Worm (Caenorhabditis elegans) whole organism, young adult: ENCODE results near the gene Y82E9BL.12.
"Not testable (repeated sequence)": the region's sequence is repeated elsewhere in the genome, so short reads cannot be mapped to it uniquely, and the experiment has no call there.

Experiments
- B0261.1 ChIP-seq: sonication (generic microtip); optimal IDR thresholded peaks from 2 replicates; lab custom pipeline; 2016; ENCODE audit warnings: mild to moderate bottlenecking, missing genetic modification characterization, moderate library complexity, missing compliant biosample characterization
- D2030.7 ChIP-seq: fragments of 200-800 bp; sonication (Bioruptor generic); IDR thresholded peaks from 2 replicates; pipeline ENCODE4 v1.3.6; 2022; ENCODE audit warnings: missing genetic modification reagents, missing genetic modification characterization, missing compliant biosample characterization
- F39B2.1 ChIP-seq: fragments of 200-800 bp; sonication (Bioruptor generic); IDR thresholded peaks from 2 replicates; pipeline ENCODE4 v1.3.6; 2022; ENCODE audit warnings: missing genetic modification reagents, missing genetic modification characterization, missing compliant biosample characterization
- F57A8.1 ChIP-seq: fragments of 200-800 bp; sonication (Bioruptor generic); optimal IDR thresholded peaks from 2 replicates; lab custom pipeline; 2018; ENCODE audit warnings: mild to moderate bottlenecking, missing genetic modification characterization, moderate library complexity, missing compliant biosample characterization
- F57C9.4 ChIP-seq: sonication (generic microtip); optimal IDR thresholded peaks from 2 replicates; lab custom pipeline; 2017; ENCODE audit warnings: mild to moderate bottlenecking, missing genetic modification characterization, missing compliant biosample characterization
- K11D2.4 ChIP-seq: fragments of 200-800 bp; sonication (Bioruptor generic); IDR thresholded peaks from 2 replicates; pipeline ENCODE4 v1.3.6; 2022; ENCODE audit warnings: missing genetic modification reagents, missing genetic modification characterization, missing compliant biosample characterization
- K12H6.12 ChIP-seq: fragments of 200-800 bp; sonication (Bioruptor generic); optimal IDR thresholded peaks from 2 replicates; lab custom pipeline; 2018; ENCODE audit warnings: mild to moderate bottlenecking, missing genetic modification characterization, missing compliant biosample characterization
- Y53F4B.3 ChIP-seq: fragments of 200-800 bp; sonication (Bioruptor generic); IDR thresholded peaks from 2 replicates; pipeline ENCODE4 v1.3.6; 2022; ENCODE audit warnings: missing genetic modification reagents, missing genetic modification characterization, missing compliant biosample characterization
- ama-1 ChIP-seq, 3 experiments: fragments of 150-350 bp in 1 of 3; sonication (generic microtip) in 2 of 3; optimal IDR thresholded peaks; 2 replicates each; lab custom pipeline; 2014 to 2018; ENCODE audit warnings: missing biosample characterization in 2 of 3, missing genetic modification characterization in 2 of 3, missing genetic modification reagents in 2 of 3
- athp-1 ChIP-seq: sonication (generic microtip); optimal IDR thresholded peaks from 2 replicates; lab custom pipeline; 2017; ENCODE audit warnings: mild to moderate bottlenecking, missing genetic modification characterization, missing compliant biosample characterization
- attf-5 ChIP-seq: fragments of 200-800 bp; sonication (Bioruptor generic); optimal IDR thresholded peaks from 2 replicates; lab custom pipeline; 2018; ENCODE audit warnings: mild to moderate bottlenecking, missing genetic modification characterization, missing compliant biosample characterization
- bed-2 ChIP-seq: fragments of 200-800 bp; sonication (Bioruptor generic); IDR thresholded peaks from 2 replicates; pipeline ENCODE4 v1.3.6; 2022; ENCODE audit warnings: missing genetic modification reagents, missing genetic modification characterization, missing compliant biosample characterization
- cebp-2 ChIP-seq: fragments of 200-800 bp; sonication (Bioruptor generic); IDR thresholded peaks from 2 replicates; pipeline ENCODE4 v1.3.6; 2022; ENCODE audit warnings: missing genetic modification characterization, missing compliant biosample characterization
- ceh-79 ChIP-seq: sonication (generic microtip); optimal IDR thresholded peaks from 2 replicates; lab custom pipeline; 2017; ENCODE audit warnings: mild to moderate bottlenecking, missing genetic modification characterization, missing compliant biosample characterization
- ceh-91 ChIP-seq: fragments of 200-800 bp; sonication (Bioruptor generic); IDR thresholded peaks from 2 replicates; pipeline ENCODE4 v1.3.6; 2022; ENCODE audit warnings: missing genetic modification reagents, missing genetic modification characterization, missing compliant biosample characterization
- dpff-1 ChIP-seq: sonication (generic microtip); optimal IDR thresholded peaks from 2 replicates; lab custom pipeline; 2017; ENCODE audit warnings: mild to moderate bottlenecking, missing genetic modification characterization, missing compliant biosample characterization
- efl-1 ChIP-seq: fragments of 150-350 bp; optimal IDR thresholded peaks from 2 replicates; lab custom pipeline; 2014; ENCODE audit warnings: missing biosample characterization, missing genetic modification reagents, missing genetic modification characterization
- egl-18 ChIP-seq: fragments of 200-800 bp; sonication (Bioruptor generic); IDR thresholded peaks from 2 replicates; pipeline ENCODE4 v1.3.6; 2022; ENCODE audit warnings: missing genetic modification reagents, missing genetic modification characterization, missing compliant biosample characterization
- egrh-3 ChIP-seq: fragments of 200-800 bp; sonication (Bioruptor generic); IDR thresholded peaks from 2 replicates; pipeline ENCODE4 v1.3.6; 2022; ENCODE audit warnings: missing genetic modification reagents, missing genetic modification characterization, missing compliant biosample characterization
- fkh-3 ChIP-seq: sonication (generic microtip); optimal IDR thresholded peaks from 2 replicates; lab custom pipeline; 2016; ENCODE audit warnings: mild to moderate bottlenecking, missing genetic modification characterization, missing compliant biosample characterization
- hmg-1.2 ChIP-seq: fragments of 200-800 bp; sonication (Bioruptor generic); IDR thresholded peaks from 2 replicates; pipeline ENCODE4 v1.3.6; 2022; ENCODE audit warnings: missing genetic modification reagents, missing genetic modification characterization, missing compliant biosample characterization
- lir-1 ChIP-seq: fragments of 200-800 bp; sonication (Bioruptor generic); conservative IDR thresholded peaks from 2 replicates; pipeline ENCODE4 v1.3.6; 2022; ENCODE audit warnings: missing genetic modification reagents, missing genetic modification characterization, missing compliant biosample characterization
- lsl-1 ChIP-seq: fragments of 200-800 bp; sonication (Bioruptor generic); optimal IDR thresholded peaks from 2 replicates; lab custom pipeline; 2018; ENCODE audit warnings: mild to moderate bottlenecking, missing genetic modification characterization, moderate library complexity, missing compliant biosample characterization
- madf-6 ChIP-seq: fragments of 200-800 bp; sonication (Bioruptor generic); IDR thresholded peaks from 2 replicates; pipeline ENCODE4 v1.3.6; 2022; ENCODE audit warnings: missing genetic modification reagents, missing genetic modification characterization, missing compliant biosample characterization
- madf-8 ChIP-seq: fragments of 200-800 bp; sonication (Bioruptor generic); conservative IDR thresholded peaks from 2 replicates; pipeline ENCODE4 v1.3.6; 2022; ENCODE audit warnings: missing genetic modification reagents, missing genetic modification characterization, missing compliant biosample characterization
- nfya-1 ChIP-seq: sonication (generic microtip); optimal IDR thresholded peaks from 2 replicates; lab custom pipeline; 2017; ENCODE audit warnings: antibody characterized with exemption, missing compliant biosample characterization, missing genetic modification characterization, borderline replicate concordance; ENCODE audit not compliant: insufficient read depth
- nhr-80 ChIP-seq: sonication (generic microtip); optimal IDR thresholded peaks from 2 replicates; lab custom pipeline; 2016; ENCODE audit warnings: missing genetic modification characterization, missing compliant biosample characterization
- rec-8 ChIP-seq, 2 experiments: sonication (generic microtip); optimal IDR thresholded peaks; 2 replicates each; lab custom pipeline; 2016; ENCODE audit warnings: mild to moderate bottlenecking in 2 of 2, missing genetic modification characterization in 2 of 2, missing genetic modification reagents in 2 of 2, missing genotype in 2 of 2, missing biosample characterization in 1 of 2, missing compliant biosample characterization in 1 of 2, moderate library complexity in 1 of 2
- sdz-38 ChIP-seq: sonication (generic microtip); optimal IDR thresholded peaks from 2 replicates; lab custom pipeline; 2016; ENCODE audit warnings: missing genotype, missing genetic modification characterization, missing compliant biosample characterization
- snpc-1.1 ChIP-seq: sonication (generic microtip); optimal IDR thresholded peaks from 2 replicates; lab custom pipeline; 2017; ENCODE audit warnings: missing genetic modification characterization, mild to moderate bottlenecking, missing compliant biosample characterization, antibody characterized with exemption, moderate library complexity, missing genotype, missing genetic modification reagents; ENCODE audit not compliant: insufficient read depth
- tlf-1 ChIP-seq: fragments of 200-800 bp; sonication (Bioruptor generic); optimal IDR thresholded peaks from 2 replicates; lab custom pipeline; 2018; ENCODE audit warnings: mild to moderate bottlenecking, missing genetic modification characterization, missing compliant biosample characterization
- unc-130 ChIP-seq: sonication (generic microtip); optimal IDR thresholded peaks from 2 replicates; lab custom pipeline; 2016; ENCODE audit warnings: missing genetic modification reagents, missing genetic modification characterization, missing compliant biosample characterization
- ztf-18 ChIP-seq: sonication (generic microtip); optimal IDR thresholded peaks from 2 replicates; lab custom pipeline; 2016; ENCODE audit warnings: missing genotype, mild to moderate bottlenecking, missing genetic modification characterization, missing compliant biosample characterization

The Y82E9BL.12 gene

DNA sequence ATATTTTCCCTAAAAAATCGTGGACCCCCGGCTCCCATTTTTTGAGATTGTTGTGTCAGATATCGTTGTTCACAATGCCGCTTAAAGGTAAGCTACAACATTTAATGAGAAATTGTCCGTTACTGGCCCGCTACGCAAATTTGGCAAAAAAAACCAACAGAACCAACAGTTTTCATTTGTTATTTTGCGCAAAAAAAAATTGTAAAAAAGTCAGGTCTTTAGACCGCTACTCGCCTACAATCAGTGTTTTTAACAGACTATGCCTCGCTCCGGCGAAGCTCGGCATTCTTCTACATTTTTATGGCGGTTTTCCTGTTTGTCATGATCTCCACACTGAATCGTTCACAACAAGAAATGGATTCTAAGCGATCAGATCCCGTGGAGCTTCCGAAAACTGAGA lies at the start of gene Y82E9BL.12:
TSS of gene Y82E9BL.12 (plus strand) at position 301 of the 400 bp plus-strand sequence.
- no peak for TF ChIP-seq ceh-79 (tag; lab: Kevin White, UChicago)
- no peak for TF ChIP-seq sdz-38 (tag; lab: Kevin White, UChicago)
- TF ChIP-seq B0261.1 (tag; lab: Kevin White, UChicago), result no peak
- TF ChIP-seq F57A8.1 (GFP tag; lab: Kevin White, UChicago), result no peak
- TF ChIP-seq F39B2.1, result no peak
- no peak for TF ChIP-seq ztf-18 (tag; lab: Kevin White, UChicago)
- TF ChIP-seq F57C9.4 (tag; lab: Kevin White, UChicago), result no peak
- no peak for TF ChIP-seq attf-5 (GFP tag; lab: Kevin White, UChicago)
- no peak for TF ChIP-seq ama-1 (optimal IDR thresholded peaks at IDR 0.05; lab: Kevin White, UChicago)
- TF ChIP-seq ama-1 (GFP tag; optimal IDR thresholded peaks at IDR 0.05; lab: Kevin White, UChicago), result no peak
- no peak for TF ChIP-seq K11D2.4 (GFP tag; lab: Robert Waterston, UW)
- TF ChIP-seq lsl-1, result no peak
- no peak for TF ChIP-seq K12H6.12 (tag; lab: Kevin White, UChicago)
- TF ChIP-seq bed-2 (GFP tag; lab: Robert Waterston, UW), result no peak
- TF ChIP-seq egl-18 (GFP tag; lab: Robert Waterston, UW), result no peak
- TF ChIP-seq lir-1 (GFP tag; lab: Robert Waterston, UW), result no peak

DNA sequence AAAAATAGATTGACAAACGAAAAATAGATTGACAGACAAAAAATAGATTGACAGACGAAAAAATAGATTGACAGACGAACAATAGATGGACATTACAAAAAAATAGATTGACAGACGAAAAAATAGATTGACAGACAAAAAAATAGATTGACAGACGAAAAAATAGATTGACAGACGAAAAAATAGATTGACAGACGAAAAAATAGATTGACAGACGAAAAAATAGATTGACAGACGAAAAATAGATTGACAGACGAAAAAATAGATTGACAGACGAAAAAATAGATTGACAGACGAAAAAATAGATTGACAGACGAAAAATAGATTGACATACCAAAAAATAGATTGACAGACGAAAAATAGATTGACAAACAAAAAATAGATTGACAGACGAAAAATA lies 48.7 kb upstream of the Y82E9BL.12 start:
- peak; percentile 98 for TF ChIP-seq egrh-3 (GFP tag; lab: Robert Waterston, UW)
- TF ChIP-seq, all 124 proteins: peak for 1; not testable (repeated sequence) for 123

- peak; percentile 93; the same call in 1 of the 2 replicates for TF ChIP-seq Y53F4B.3 (GFP tag; lab: Robert Waterston, UW)
- TF ChIP-seq egrh-3 (GFP tag; lab: Robert Waterston, UW), result peak; percentile 20
- TF ChIP-seq ceh-91 (GFP tag; lab: Robert Waterston, UW), result peak; percentile 9; the same call in 1 of the 2 replicates
Observed at ce11 chrIII:1261198-1261597, 47.8 kb upstream of the Y82E9BL.12 start.

DNA sequence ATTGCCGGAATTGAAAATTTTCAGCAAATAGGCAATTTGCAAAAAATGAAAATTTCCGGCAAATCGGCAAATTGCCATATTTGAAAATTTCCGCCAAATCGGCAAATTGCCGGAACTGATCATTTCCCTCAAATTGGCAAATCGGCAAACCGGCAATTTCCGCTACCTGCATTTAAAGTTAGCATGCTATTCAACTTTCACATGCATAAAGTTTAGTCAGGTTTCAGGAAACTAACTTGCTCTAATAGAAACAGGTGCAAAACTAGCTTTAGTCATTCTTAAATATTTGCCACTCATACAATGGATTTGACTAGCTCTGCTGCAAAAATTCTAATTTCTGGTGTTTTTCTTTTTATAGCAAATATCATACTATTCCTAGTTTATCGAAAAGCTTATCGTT lies 45.3 kb upstream of the Y82E9BL.12 start, which contains the start of gene srz-9:
TSS of gene srz-9 (plus strand) at position 301 of the 400 bp plus-strand sequence.
- TF ChIP-seq nfya-1 (tag; lab: Kevin White, UChicago); athp-1; fkh-3 (tag; lab: Kevin White, UChicago): not testable (repeated sequence)

DNA sequence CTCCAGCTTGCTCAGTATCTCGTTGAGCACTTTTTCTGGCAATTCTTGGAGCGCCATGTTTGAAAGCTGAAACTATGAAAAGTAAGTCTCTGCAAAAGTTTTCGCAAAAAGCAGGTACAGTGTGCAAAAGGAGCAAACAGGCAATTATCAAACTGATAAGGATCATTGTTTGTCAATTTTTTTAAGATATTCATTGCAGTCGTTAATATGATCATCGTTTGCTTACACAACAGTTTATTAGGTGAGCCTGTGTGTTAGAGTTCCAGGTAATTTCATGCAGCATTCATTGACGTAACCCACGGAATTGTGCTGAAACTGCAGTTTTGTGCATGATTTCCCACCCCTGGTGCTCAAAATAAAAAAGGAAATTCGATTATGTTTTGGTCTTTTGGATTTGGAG lies 42.2 kb upstream of the Y82E9BL.12 start, which contains the start of gene fbxa-151:
TSS of gene fbxa-151 (minus strand) at position 101 of the 400 bp plus-strand sequence.
- TF ChIP-seq rec-8 (tag; optimal IDR thresholded peaks at IDR 0.05; lab: Kevin White, UChicago); tlf-1 (GFP tag; lab: Kevin White, UChicago); unc-130 (GFP tag; lab: Kevin White, UChicago): not testable (repeated sequence)

- TF ChIP-seq efl-1 (GFP tag; lab: Kevin White, UChicago), result no peak
- no peak for TF ChIP-seq dpff-1 (tag; lab: Kevin White, UChicago)
- TF ChIP-seq snpc-1.1 (tag; lab: Kevin White, UChicago), result no peak
- no peak for TF ChIP-seq madf-6 (GFP tag; lab: Robert Waterston, UW)
- peak; percentile 36 for TF ChIP-seq nhr-80 (tag; lab: Kevin White, UChicago)
- no peak for TF ChIP-seq D2030.7
- no peak for TF ChIP-seq madf-8 (GFP tag; lab: Robert Waterston, UW)
- TF ChIP-seq hmg-1.2 (GFP tag; lab: Robert Waterston, UW), result no peak
- no peak for TF ChIP-seq cebp-2 (GFP tag; lab: Robert Waterston, UW)
Observed at ce11 chrIII:1269156-1269555, 39.8 kb upstream of the Y82E9BL.12 start, which contains the start of gene fbxa-32. TSS of gene fbxa-32 (minus strand) at chrIII:1269256.
